Worm (Caenorhabditis elegans) whole organism, midembryonic: ENCODE data around the gene C41H7.2.

ENCODE experiments used
- T22C8.4 ChIP-seq: fragments of 200-800 bp; sonication (Bioruptor generic); IDR thresholded peaks from 2 replicates; pipeline ENCODE4 v1.3.6; 2022; ENCODE audit warnings: missing genetic modification characterization, missing compliant biosample characterization
- klf-2 ChIP-seq: fragments of 200-800 bp; sonication (Bioruptor generic); conservative IDR thresholded peaks from 2 replicates; pipeline ENCODE4 v1.3.6; 2022; ENCODE audit warnings: missing genetic modification reagents, missing genetic modification characterization, missing compliant biosample characterization
- med-1 ChIP-seq: sonication (generic microtip); optimal IDR thresholded peaks from 2 replicates; lab custom pipeline; 2017; ENCODE audit warnings: missing genetic modification characterization, mild to moderate bottlenecking, missing compliant biosample characterization, antibody characterized with exemption, missing genetic modification reagents; ENCODE audit not compliant: insufficient read depth

DNA sequence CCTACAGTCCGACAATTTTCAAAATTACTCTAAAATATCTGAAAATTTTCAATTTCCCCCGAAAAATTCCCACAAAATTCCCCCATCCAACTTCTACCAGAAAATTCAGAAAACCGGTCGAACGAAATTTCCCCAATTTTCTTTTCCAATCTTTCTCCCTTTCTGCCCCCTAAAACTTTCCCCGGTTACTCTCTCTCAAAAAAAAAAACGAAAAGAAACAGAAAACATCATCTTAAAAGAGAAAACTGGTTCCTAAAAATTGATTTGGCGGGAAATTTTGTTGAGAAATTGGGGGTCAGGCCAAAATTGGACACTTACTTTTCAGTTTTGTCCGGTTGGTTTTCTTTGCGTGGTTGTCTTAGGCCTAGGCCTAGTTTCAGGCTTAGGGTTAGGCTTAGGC is 37.0 kb upstream of the C41H7.2 start:
- TF ChIP-seq T22C8.4 (GFP tag; lab: Robert Waterston, UW) (no peak), klf-2 (no peak), med-1 (GFP tag; lab: Kevin White, UChicago) (no peak)
